Worm (Caenorhabditis elegans) whole organism, L4 larva: Measurements from ENCODE around the gene F13B12.6.

Experiments
- F10B5.3 ChIP-seq: sonication (generic microtip); optimal IDR thresholded peaks from 2 replicates; lab custom pipeline; 2016; ENCODE audit warnings: mild to moderate bottlenecking, missing genetic modification characterization, missing compliant biosample characterization
- F26F4.8 ChIP-seq: fragments of 200-800 bp; sonication (Bioruptor generic); conservative IDR thresholded peaks from 2 replicates; pipeline ENCODE4 v1.3.6; 2022; ENCODE audit warnings: missing genetic modification characterization, missing compliant biosample characterization
- dve-1 ChIP-seq: sonication (generic microtip); optimal IDR thresholded peaks from 2 replicates; lab custom pipeline; 2017; ENCODE audit warnings: antibody characterized with exemption, mild to moderate bottlenecking, missing genetic modification characterization, missing compliant biosample characterization; ENCODE audit not compliant: insufficient read depth
- fkh-10 ChIP-seq: fragments of 150-350 bp; optimal IDR thresholded peaks from 2 replicates; lab custom pipeline; 2014; ENCODE audit warnings: missing biosample characterization, missing genetic modification reagents, missing genetic modification characterization
- lin-39 ChIP-seq: fragments of 150-350 bp; optimal IDR thresholded peaks from 2 replicates; lab custom pipeline; 2014; ENCODE audit warnings: missing biosample characterization, missing genetic modification reagents, missing genetic modification characterization
- madf-5 ChIP-seq, 2 experiments: fragments of 200-800 bp; sonication (Bioruptor generic); IDR thresholded peaks; 2 replicates each; pipeline ENCODE4 v1.3.6; 2022; ENCODE audit warnings: missing compliant biosample characterization in 2 of 2, missing genetic modification characterization in 2 of 2
- mdt-29 ChIP-seq: fragments of 200-800 bp; sonication (Bioruptor generic); IDR thresholded peaks from 2 replicates; pipeline ENCODE4 v1.3.6; 2022; ENCODE audit warnings: missing genetic modification reagents, missing genetic modification characterization, missing compliant biosample characterization
- mes-2 ChIP-seq: sonication (generic microtip); optimal IDR thresholded peaks from 2 replicates; lab custom pipeline; 2016; ENCODE audit warnings: missing genotype, mild to moderate bottlenecking, missing genetic modification characterization, missing compliant biosample characterization; ENCODE audit not compliant: poor library complexity, severe bottlenecking
- unc-130 ChIP-seq: sonication (generic microtip); optimal IDR thresholded peaks from 2 replicates; lab custom pipeline; 2016; ENCODE audit warnings: missing genetic modification reagents, missing genetic modification characterization, missing compliant biosample characterization

- TF ChIP-seq unc-130 (no peak), lin-39 (tag; lab: Kevin White, UChicago) (no peak), madf-5 (GFP tag; IDR thresholded peaks at IDR 0.05; lab: Robert Waterston, UW) (no peak), mes-2 (tag; lab: Kevin White, UChicago) (no peak), fkh-10 (GFP tag; lab: Kevin White, UChicago) (no peak), F10B5.3 (tag; lab: Kevin White, UChicago) (no peak), mdt-29 (GFP tag; lab: Robert Waterston, UW) (no peak), F26F4.8 (GFP tag; lab: Robert Waterston, UW) (no peak), dve-1 (tag; lab: Kevin White, UChicago) (no peak)
Measured at ce11 chrIV:10398244-10398643, 19.4 kb downstream of the F13B12.6 start.
